Worm (Caenorhabditis elegans) whole organism, early embryonic: ENCODE measurements around the gene lin-48.

Experiments
- B0310.2 ChIP-seq: sonication (generic microtip); optimal IDR thresholded peaks from 2 replicates; lab custom pipeline; 2016; ENCODE audit warnings: mild to moderate bottlenecking, missing genetic modification characterization, missing compliant biosample characterization
- F13C5.2 ChIP-seq: sonication (generic microtip); optimal IDR thresholded peaks from 2 replicates; lab custom pipeline; 2017; ENCODE audit warnings: mild to moderate bottlenecking, missing genetic modification characterization, inconsistent platforms, missing compliant biosample characterization
- aly-1 ChIP-seq: sonication (generic microtip); optimal IDR thresholded peaks from 2 replicates; lab custom pipeline; 2016; ENCODE audit warnings: missing genetic modification characterization, missing compliant biosample characterization
- ama-1 ChIP-seq: fragments of 150-350 bp; optimal IDR thresholded peaks from 2 replicates; lab custom pipeline; 2014
- ceh-13 ChIP-seq: fragments of 200-800 bp; sonication (Bioruptor generic); optimal IDR thresholded peaks from 2 replicates; lab custom pipeline; 2018; ENCODE audit warnings: mild to moderate bottlenecking, missing genetic modification characterization, missing compliant biosample characterization
- ceh-36 ChIP-seq: sonication (generic microtip); optimal IDR thresholded peaks from 2 replicates; lab custom pipeline; 2016; ENCODE audit warnings: missing genetic modification characterization, inconsistent platforms, missing compliant biosample characterization
- ets-7 ChIP-seq: sonication (generic microtip); optimal IDR thresholded peaks from 2 replicates; lab custom pipeline; 2016; ENCODE audit warnings: missing genotype, missing genetic modification characterization, missing compliant biosample characterization
- flt-1 ChIP-seq: fragments of 200-800 bp; sonication (Bioruptor generic); IDR thresholded peaks from 2 replicates; pipeline ENCODE4 v1.3.6; 2022; ENCODE audit warnings: missing genetic modification characterization, missing compliant biosample characterization
- hmbx-1 ChIP-seq: sonication (generic microtip); optimal IDR thresholded peaks from 2 replicates; lab custom pipeline; 2016; ENCODE audit warnings: mild to moderate bottlenecking, missing genetic modification characterization, missing compliant biosample characterization
- hmg-4 ChIP-seq: fragments of 200-800 bp; sonication (Bioruptor generic); optimal IDR thresholded peaks from 2 replicates; lab custom pipeline; 2018; ENCODE audit warnings: mild to moderate bottlenecking, missing genetic modification characterization, missing compliant biosample characterization
- hnd-1 ChIP-seq: sonication (generic microtip); optimal IDR thresholded peaks from 2 replicates; lab custom pipeline; 2016; ENCODE audit warnings: missing genetic modification characterization, missing compliant biosample characterization
- pes-1 ChIP-seq: fragments of 200-800 bp; sonication (Bioruptor generic); IDR thresholded peaks from 2 replicates; pipeline ENCODE4 v1.3.6; 2022; ENCODE audit warnings: missing genetic modification reagents, missing genetic modification characterization, missing compliant biosample characterization
- scrt-1 ChIP-seq: fragments of 200-800 bp; sonication (Bioruptor generic); IDR thresholded peaks from 2 replicates; pipeline ENCODE4 v1.3.6; 2022; ENCODE audit warnings: missing genetic modification characterization, missing compliant biosample characterization
- sea-1 ChIP-seq: fragments of 200-800 bp; sonication (Bioruptor generic); conservative IDR thresholded peaks from 2 replicates; pipeline ENCODE4 v1.3.6; 2022; ENCODE audit warnings: missing genetic modification characterization, missing compliant biosample characterization
- tbx-11 ChIP-seq: fragments of 200-800 bp; sonication (Bioruptor generic); IDR thresholded peaks from 2 replicates; pipeline ENCODE4 v1.3.6; 2022; ENCODE audit warnings: missing genetic modification characterization, missing compliant biosample characterization
- tbx-37 ChIP-seq: fragments of 200-800 bp; sonication (Bioruptor generic); conservative IDR thresholded peaks from 2 replicates; pipeline ENCODE4 v1.3.6; 2022; ENCODE audit warnings: missing genetic modification reagents, missing genetic modification characterization, missing compliant biosample characterization
- tra-4 ChIP-seq: sonication (generic microtip); optimal IDR thresholded peaks from 2 replicates; lab custom pipeline; 2017; ENCODE audit warnings: missing genetic modification characterization, missing compliant biosample characterization

The lin-48 gene

DNA sequence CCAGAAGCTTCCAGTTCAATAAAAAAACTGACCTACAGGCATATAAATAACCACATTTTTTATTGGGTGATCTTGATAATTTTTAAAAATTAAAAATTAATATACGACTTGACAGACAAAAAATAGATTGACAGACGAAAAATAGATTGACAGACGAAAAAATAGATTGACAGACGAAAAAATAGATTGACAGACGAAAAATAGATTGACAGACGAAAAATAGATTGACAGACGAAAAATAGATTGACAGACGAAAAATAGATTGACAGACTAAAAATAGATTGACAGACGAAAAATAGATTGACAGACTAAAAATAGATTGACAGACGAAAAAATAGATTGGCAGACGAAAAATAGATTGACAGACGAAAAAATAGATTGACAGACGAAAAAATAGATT lies 25.1 kb downstream of the lin-48 start:
- TF ChIP-seq tbx-37 (GFP tag; lab: Robert Waterston, UW) (peak; percentile 78), tbx-11 (peak; percentile 87), sea-1 (peak; percentile 83), pes-1 (GFP tag; lab: Robert Waterston, UW) (peak; percentile 33; the same call in 1 of the 2 replicates)

DNA sequence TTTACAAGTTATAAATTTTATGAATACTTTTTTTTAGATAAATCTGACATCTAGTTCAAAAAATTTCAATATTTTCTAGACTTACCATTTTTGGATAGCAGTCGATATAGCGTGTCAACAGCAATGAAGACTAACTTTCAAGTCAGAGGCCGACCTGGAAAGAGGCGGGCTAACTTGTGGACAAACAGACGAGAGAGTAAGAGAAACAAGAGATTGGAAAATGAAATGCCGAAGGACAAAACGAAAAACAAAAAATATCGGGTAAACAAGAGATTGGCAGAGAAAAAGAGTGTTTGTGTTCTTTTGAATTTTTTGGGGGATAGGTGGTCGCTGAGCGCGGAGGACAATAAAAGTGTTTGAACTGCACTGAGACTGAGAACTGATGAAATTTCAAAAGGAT lies 27.9 kb downstream of the lin-48 start, which contains the start of gene lec-4:
Gene lec-4 (minus strand): TSS at position 154 of the 400 bp plus-strand sequence.
- TF ChIP-seq hmbx-1 = no peak

DNA sequence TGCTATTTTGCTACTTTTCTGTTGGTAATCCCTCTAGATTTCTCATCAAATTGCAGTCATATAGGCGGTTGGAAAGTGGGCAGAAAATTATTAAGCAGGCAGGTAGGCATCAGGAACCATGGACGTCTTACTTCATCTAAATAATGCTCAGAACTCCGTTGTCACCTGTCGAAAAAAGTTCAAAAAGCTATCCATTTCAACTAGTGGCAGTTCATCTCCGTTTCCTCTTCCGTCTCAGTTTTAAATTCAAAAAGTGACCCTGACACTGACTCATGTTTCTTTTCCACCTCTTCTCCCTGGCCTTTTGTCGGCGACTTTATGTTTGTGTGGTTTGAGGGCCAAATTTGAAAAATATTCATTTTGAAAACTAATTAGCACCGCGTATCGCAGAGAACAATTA lies 29.3 kb downstream of the lin-48 start:
- TF ChIP-seq aly-1 (tag; lab: Kevin White, UChicago) = no peak
- TF ChIP-seq tra-4 (tag; lab: Kevin White, UChicago) = no peak
- TF ChIP-seq pes-1 (GFP tag; lab: Robert Waterston, UW) = no peak
- TF ChIP-seq hnd-1 (tag; lab: Kevin White, UChicago) = no peak
- no peak for TF ChIP-seq tbx-11
- TF ChIP-seq ceh-13 (GFP tag; lab: Kevin White, UChicago) = no peak
- TF ChIP-seq ama-1 (lab: Kevin White, UChicago) = no peak
- TF ChIP-seq F13C5.2 (tag; lab: Kevin White, UChicago) = no peak
- TF ChIP-seq hmbx-1 = no peak
- no peak for TF ChIP-seq flt-1 (GFP tag; lab: Robert Waterston, UW)
- no peak for TF ChIP-seq sea-1
- TF ChIP-seq hmg-4 (GFP tag; lab: Kevin White, UChicago) = no peak
- TF ChIP-seq scrt-1 (GFP tag; lab: Robert Waterston, UW) = no peak
- no peak for TF ChIP-seq tbx-37 (GFP tag; lab: Robert Waterston, UW)

DNA sequence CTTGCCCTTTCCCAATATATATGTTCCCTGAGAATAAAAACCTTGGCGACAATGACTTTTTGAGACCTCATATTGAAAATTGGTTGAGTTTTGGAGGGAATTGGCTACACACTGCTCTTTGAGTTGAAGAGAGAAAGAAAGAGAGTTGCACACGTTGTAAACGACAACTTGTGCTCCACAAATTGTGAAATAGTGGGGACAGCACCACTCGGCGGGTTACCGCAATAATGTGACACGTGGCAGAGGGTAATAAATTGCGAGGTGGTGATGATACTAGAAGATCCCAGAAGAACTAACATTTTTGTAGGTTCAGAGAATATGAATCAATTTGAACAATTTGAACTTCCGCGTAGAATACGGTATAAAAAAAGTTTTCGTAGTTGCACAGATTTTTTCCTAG lies 36.6 kb downstream of the lin-48 start:
- no peak for TF ChIP-seq tra-4 (tag; lab: Kevin White, UChicago)
- no peak for TF ChIP-seq hmg-4 (GFP tag; lab: Kevin White, UChicago)
- no peak for TF ChIP-seq hmbx-1
- no peak for TF ChIP-seq pes-1 (GFP tag; lab: Robert Waterston, UW)
- no peak for TF ChIP-seq F13C5.2 (tag; lab: Kevin White, UChicago)
- TF ChIP-seq ama-1 (lab: Kevin White, UChicago) = no peak
- TF ChIP-seq scrt-1 (GFP tag; lab: Robert Waterston, UW) = no peak
- TF ChIP-seq hnd-1 (tag; lab: Kevin White, UChicago) = no peak
- no peak for TF ChIP-seq tbx-11
- TF ChIP-seq flt-1 (GFP tag; lab: Robert Waterston, UW) = no peak
- TF ChIP-seq sea-1 = no peak
- TF ChIP-seq ceh-36 = no peak
- no peak for TF ChIP-seq tbx-37 (GFP tag; lab: Robert Waterston, UW)
- TF ChIP-seq ceh-13 (GFP tag; lab: Kevin White, UChicago) = no peak
- no peak for TF ChIP-seq B0310.2 (tag; lab: Kevin White, UChicago)
- TF ChIP-seq ets-7 = no peak
- TF ChIP-seq aly-1 (tag; lab: Kevin White, UChicago) = no peak

DNA sequence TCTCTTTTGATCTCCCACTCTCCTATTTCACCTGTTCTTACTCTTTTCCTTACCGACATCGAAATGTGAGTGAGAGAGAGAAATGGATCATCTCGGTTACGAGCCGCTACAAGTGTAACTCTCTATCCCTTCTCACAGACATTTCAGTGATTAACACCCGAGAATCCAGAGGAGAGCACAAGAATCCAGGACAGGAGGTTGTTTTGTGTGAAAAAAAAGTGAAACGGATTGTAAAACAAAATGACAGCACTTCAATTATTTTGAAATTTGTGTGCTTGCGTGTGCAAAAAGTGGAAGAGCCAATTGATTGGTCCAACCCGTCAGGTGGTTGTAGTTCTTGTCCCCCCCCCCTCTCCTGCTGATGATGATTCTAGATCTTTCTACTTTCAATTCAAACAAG lies 37.6 kb downstream of the lin-48 start:
- TF ChIP-seq tbx-37 (GFP tag; lab: Robert Waterston, UW) = no peak
- no peak for TF ChIP-seq ets-7
- TF ChIP-seq hmbx-1 = no peak
- no peak for TF ChIP-seq scrt-1 (GFP tag; lab: Robert Waterston, UW)
- no peak for TF ChIP-seq sea-1
- TF ChIP-seq hmg-4 (GFP tag; lab: Kevin White, UChicago) = no peak
- TF ChIP-seq B0310.2 (tag; lab: Kevin White, UChicago) = no peak

DNA sequence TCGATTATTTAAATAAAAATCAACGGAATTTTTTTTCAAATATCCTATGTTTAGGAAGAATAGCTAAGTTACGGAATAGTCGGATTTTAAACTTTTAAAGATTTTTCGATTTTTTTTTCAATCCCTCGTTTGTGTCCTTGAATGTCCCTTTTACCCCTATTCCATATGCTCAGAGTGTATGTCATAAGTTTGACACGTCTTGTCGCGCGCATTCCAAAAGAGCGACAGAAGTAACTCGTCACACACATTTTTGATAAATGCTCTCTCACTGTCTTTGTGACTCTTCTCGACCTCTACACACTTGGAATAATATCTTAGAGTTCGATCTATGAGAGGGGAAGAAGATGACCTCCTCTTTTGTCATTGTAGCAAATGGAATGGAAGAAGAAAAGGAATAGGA lies 38.7 kb downstream of the lin-48 start:
- TF ChIP-seq hnd-1 (tag; lab: Kevin White, UChicago) (no peak), hmg-4 (GFP tag; lab: Kevin White, UChicago) (no peak), sea-1 (no peak), tbx-37 (GFP tag; lab: Robert Waterston, UW) (no peak), tra-4 (tag; lab: Kevin White, UChicago) (no peak), ceh-13 (GFP tag; lab: Kevin White, UChicago) (no peak), tbx-11 (no peak), aly-1 (tag; lab: Kevin White, UChicago) (no peak), ceh-36 (no peak), ama-1 (lab: Kevin White, UChicago) (no peak), hmbx-1 (no peak), pes-1 (GFP tag; lab: Robert Waterston, UW) (no peak), ets-7 (no peak), scrt-1 (GFP tag; lab: Robert Waterston, UW) (no peak), F13C5.2 (tag; lab: Kevin White, UChicago) (no peak), flt-1 (GFP tag; lab: Robert Waterston, UW) (no peak)

DNA sequence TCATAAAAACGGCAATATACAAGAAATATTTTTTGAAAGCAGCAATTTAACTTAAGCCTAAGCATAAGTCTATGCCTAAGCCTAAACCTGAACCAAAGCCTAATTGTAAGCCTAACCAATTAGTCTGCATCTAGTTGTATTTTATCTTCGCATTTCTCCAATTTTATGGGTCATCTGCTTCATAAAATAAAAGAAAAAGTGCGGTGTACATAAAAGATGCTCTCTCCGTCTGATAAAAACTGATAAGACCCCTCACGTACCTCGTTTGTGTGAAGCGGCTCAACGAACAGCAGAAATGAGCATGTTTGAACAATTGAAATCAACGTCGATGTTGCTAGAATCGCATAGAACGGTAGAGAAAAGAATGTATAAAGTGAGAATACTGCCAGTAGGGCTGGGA lies 39.9 kb downstream of the lin-48 start:
- TF ChIP-seq ceh-13 (GFP tag; lab: Kevin White, UChicago) = no peak
- no peak for TF ChIP-seq flt-1 (GFP tag; lab: Robert Waterston, UW)
- no peak for TF ChIP-seq B0310.2 (tag; lab: Kevin White, UChicago)
- TF ChIP-seq ets-7 = no peak
- no peak for TF ChIP-seq hnd-1 (tag; lab: Kevin White, UChicago)
- TF ChIP-seq ama-1 (lab: Kevin White, UChicago) = no peak
- no peak for TF ChIP-seq scrt-1 (GFP tag; lab: Robert Waterston, UW)
- TF ChIP-seq tra-4 (tag; lab: Kevin White, UChicago) = no peak
- TF ChIP-seq ceh-36 = no peak
- TF ChIP-seq tbx-37 (GFP tag; lab: Robert Waterston, UW) = no peak
- TF ChIP-seq aly-1 (tag; lab: Kevin White, UChicago) = no peak
- no peak for TF ChIP-seq tbx-11
- TF ChIP-seq F13C5.2 (tag; lab: Kevin White, UChicago) = no peak
- TF ChIP-seq hmbx-1 = no peak
- no peak for TF ChIP-seq pes-1 (GFP tag; lab: Robert Waterston, UW)

DNA sequence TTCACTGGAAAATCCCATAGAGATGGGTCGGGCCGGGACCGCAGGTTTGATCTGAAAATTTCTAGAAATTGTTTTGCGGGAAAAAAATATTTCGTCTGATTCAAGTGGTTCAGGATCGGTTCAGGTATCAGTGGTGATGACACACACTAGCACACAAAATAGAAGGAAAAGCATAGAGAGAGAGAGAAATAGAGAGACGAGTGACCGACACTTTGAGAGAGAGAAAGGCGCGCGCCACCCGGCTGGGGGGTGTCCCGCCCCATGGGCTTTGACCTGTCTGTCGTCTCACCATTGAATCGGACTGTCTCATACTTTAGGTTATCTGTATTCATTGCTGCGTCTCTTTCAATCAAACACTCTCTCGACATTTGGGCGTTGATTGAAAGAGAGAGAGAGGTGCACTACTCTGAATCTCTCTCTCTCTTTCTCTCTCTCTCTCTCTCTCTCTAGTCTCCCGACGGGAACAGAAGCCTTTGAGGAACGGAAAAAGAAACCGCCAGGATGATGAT lies 41.2 kb downstream of the lin-48 start, which contains the start of gene acy-3:
Gene acy-3 (minus strand): TSS at position 51 of the 509 bp plus-strand sequence.
- TF ChIP-seq tbx-37 (GFP tag; lab: Robert Waterston, UW) = no peak
- 0 out of 2 replicates have a peak, but pooled peaks have one; percentile 30 for TF ChIP-seq flt-1 (GFP tag; lab: Robert Waterston, UW)
- no peak for TF ChIP-seq tra-4 (tag; lab: Kevin White, UChicago)
- no peak for TF ChIP-seq ama-1 (lab: Kevin White, UChicago)
